Worm (Caenorhabditis elegans): ENCODE measurements around the gene arx-3.

The arx-3 gene

DNA sequence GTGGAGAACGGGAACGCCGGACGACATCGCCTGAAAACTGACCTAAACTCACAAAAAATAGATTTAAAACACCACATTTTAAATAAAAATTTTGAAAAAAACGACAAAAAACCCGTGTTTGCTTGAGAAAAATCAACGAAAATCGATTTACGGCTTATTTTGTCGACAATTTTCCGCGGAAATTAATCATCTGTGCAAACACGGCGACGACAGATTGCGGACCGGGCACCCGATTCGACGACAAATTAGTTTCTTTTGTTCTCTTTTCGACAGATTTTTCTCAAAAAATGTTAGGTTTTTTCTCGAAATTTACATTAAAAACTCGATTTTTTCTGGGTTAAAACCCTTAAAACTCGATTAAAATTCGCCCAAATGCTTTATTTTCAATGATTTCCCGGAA lies at the start of gene arx-3:
Gene arx-3 (minus strand): TSS at position 30 of the 400 bp plus-strand sequence.
- no peak for TF ChIP-seq spr-3 (GFP tag; optimal IDR thresholded peaks at IDR 0.05)
- peak; percentile 58 for TF ChIP-seq mes-2 (tag; optimal IDR thresholded peaks at IDR 0.05; ENCODE audit: poor library complexity, severe bottlenecking)
- TF ChIP-seq D1046.2 (GFP tag; IDR thresholded peaks at IDR 0.05): no peak
- TF ChIP-seq nhr-111 (GFP tag; optimal IDR thresholded peaks at IDR 0.05): no peak
- TF ChIP-seq daf-19 (GFP tag; conservative IDR thresholded peaks at IDR 0.05): no peak
- no peak for TF ChIP-seq hmg-1.1 (GFP tag; IDR thresholded peaks at IDR 0.05)
- TF ChIP-seq ztf-11 (tag; optimal IDR thresholded peaks at IDR 0.05): no peak
- TF ChIP-seq F10B5.3 (tag; optimal IDR thresholded peaks at IDR 0.05): no peak
- TF ChIP-seq dve-1 (tag; optimal IDR thresholded peaks at IDR 0.05; ENCODE audit: insufficient read depth): peak; percentile 35
- TF ChIP-seq vab-7 (GFP tag; IDR thresholded peaks at IDR 0.05): no peak
- TF ChIP-seq fos-1 (tag; optimal IDR thresholded peaks at IDR 0.05): no peak
- TF ChIP-seq F49E8.2 (tag; optimal IDR thresholded peaks at IDR 0.05; ENCODE audit: borderline replicate concordance): no peak
- no peak for TF ChIP-seq unc-39 (tag; optimal IDR thresholded peaks at IDR 0.05)
- no peak for TF ChIP-seq unc-62 (GFP tag; optimal IDR thresholded peaks at IDR 0.05 in 1 of 2)
- no peak for TF ChIP-seq unc-62 (tag; optimal IDR thresholded peaks at IDR 0.05)
- no peak for TF ChIP-seq arid-1 (GFP tag; conservative IDR thresholded peaks at IDR 0.05)
- TF ChIP-seq T26A8.4 (GFP tag; IDR thresholded peaks at IDR 0.05): no peak
- TF ChIP-seq egl-43 (GFP tag; IDR thresholded peaks at IDR 0.05): no peak
- no peak for TF ChIP-seq hlh-30 (tag; optimal IDR thresholded peaks at IDR 0.05; ENCODE audit: insufficient read depth)
- TF ChIP-seq dpl-1 (GFP tag; optimal IDR thresholded peaks at IDR 0.05): peak; percentile 54
- TF ChIP-seq rbr-2 (tag; optimal IDR thresholded peaks at IDR 0.05): no peak
- peak in 1 of 2 experiments; percentile 57 for TF ChIP-seq lsy-2 (tag; optimal IDR thresholded peaks at IDR 0.05)
- no peak for TF ChIP-seq T20F7.1 (GFP tag; optimal IDR thresholded peaks at IDR 0.05)
- TF ChIP-seq nhr-48 (tag; optimal IDR thresholded peaks at IDR 0.05): no peak
- peak; percentile 48 for TF ChIP-seq lin-38 (GFP tag; IDR thresholded peaks at IDR 0.05)
- peak; percentile 19 for TF ChIP-seq ces-1 (GFP tag; optimal IDR thresholded peaks at IDR 0.05)
- no peak for TF ChIP-seq madf-5 (GFP tag; IDR thresholded peaks at IDR 0.05)

DNA sequence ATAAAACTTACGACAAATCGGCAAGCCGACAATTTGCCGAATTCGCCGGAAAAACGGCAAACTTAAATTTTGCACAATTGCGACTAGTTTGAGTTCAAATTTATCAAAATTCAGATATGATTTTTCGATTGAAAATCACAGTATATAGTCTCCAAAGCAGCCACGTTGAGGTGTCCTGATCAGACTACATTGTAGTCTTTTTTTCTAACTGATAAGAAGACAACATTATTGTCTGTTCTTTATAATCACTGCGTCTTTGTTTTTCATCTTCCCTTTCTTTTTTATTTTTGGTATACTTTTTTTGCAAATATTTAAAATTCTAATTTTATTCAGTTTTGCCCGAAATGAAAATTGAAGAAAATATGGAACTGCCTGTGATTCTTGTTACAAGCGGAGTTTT lies 49.2 kb upstream of the arx-3 start, which contains the start of the genes cest-12 and lonp-2:
Gene cest-12 (minus strand): TSS at position 101 of the 400 bp plus-strand sequence.
Gene lonp-2 (plus strand): TSS at position 334 of the 400 bp plus-strand sequence.
- TF ChIP-seq lim-7 (GFP tag; IDR thresholded peaks at IDR 0.05): no peak
- TF ChIP-seq saeg-2 (GFP tag; IDR thresholded peaks at IDR 0.05): no peak
- peak in 1 of 2 experiments; percentile 60 for TF ChIP-seq unc-62 (GFP tag; optimal IDR thresholded peaks at IDR 0.05 in 1 of 2)
- TF ChIP-seq unc-62 (tag; optimal IDR thresholded peaks at IDR 0.05): no peak
- peak; percentile 4 for TF ChIP-seq dve-1 (tag; optimal IDR thresholded peaks at IDR 0.05; ENCODE audit: insufficient read depth)
- no peak for TF ChIP-seq T20F7.1 (GFP tag; optimal IDR thresholded peaks at IDR 0.05)

DNA sequence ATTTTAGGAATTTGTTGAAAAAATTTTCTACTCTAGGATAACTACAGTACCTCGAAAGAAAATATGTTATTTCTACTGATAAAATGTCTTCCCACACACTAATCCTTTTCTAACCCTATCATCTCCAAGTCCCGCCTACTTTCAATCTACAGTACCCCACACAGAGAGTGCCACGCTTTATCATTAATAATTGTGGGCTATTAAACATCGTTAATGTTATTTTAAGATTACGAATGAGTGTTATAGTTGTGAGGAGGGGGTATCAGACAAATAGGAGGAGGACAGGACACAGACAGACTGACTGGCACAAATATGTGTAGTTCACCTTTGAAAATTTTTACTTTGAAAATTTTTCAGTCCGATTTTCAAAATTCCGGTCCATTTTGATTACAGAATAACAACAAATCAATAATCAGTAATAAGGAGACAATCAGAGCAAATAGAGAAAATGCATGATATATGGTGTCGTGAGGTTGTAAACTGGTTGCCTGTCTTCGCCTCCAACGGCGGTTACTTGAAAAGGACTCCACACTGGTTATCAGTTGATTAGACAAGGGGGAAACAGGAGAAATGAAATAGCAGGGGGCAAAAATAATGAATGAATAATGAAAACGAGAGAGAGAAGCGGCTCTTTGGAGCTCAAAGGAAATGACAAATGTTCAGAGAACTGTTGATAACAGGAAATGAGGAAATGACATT lies 36.0 kb upstream of the arx-3 start:
- TF ChIP-seq lim-7 (GFP tag; IDR thresholded peaks at IDR 0.05) (no peak), pqm-1 (tag; optimal IDR thresholded peaks at IDR 0.05) (peak; percentile 62), dmd-6 (GFP tag; IDR thresholded peaks at IDR 0.05) (no peak), ztf-7 (tag; optimal IDR thresholded peaks at IDR 0.05) (no peak), nhr-41 (GFP tag; IDR thresholded peaks at IDR 0.05) (no peak), R02D3.7 (tag; optimal IDR thresholded peaks at IDR 0.05) (no peak), mxl-2 (GFP tag; conservative IDR thresholded peaks at IDR 0.05) (no peak), php-3 (GFP tag; IDR thresholded peaks at IDR 0.05) (peak; percentile 76), nhr-28 (tag; optimal IDR thresholded peaks at IDR 0.05) (peak; percentile 37), ceh-32 (tag; optimal IDR thresholded peaks at IDR 0.05; ENCODE audit: poor library complexity) (no peak), sdz-12 (GFP tag; optimal IDR thresholded peaks at IDR 0.05) (no peak), daf-16 (GFP tag; optimal IDR thresholded peaks at IDR 0.05) (no peak), daf-16 (tag; optimal IDR thresholded peaks at IDR 0.05) (peak; percentile 58), daf-19 (GFP tag; conservative IDR thresholded peaks at IDR 0.05) (no peak), cey-2 (tag; optimal IDR thresholded peaks at IDR 0.05; ENCODE audit: borderline replicate concordance, insufficient read depth) (no peak), hlh-11 (tag; optimal IDR thresholded peaks at IDR 0.05) (no peak), F10B5.3 (tag; optimal IDR thresholded peaks at IDR 0.05) (no peak), F37D6.2 (tag; optimal IDR thresholded peaks at IDR 0.05) (no peak), ZK337.2 (GFP tag; IDR thresholded peaks at IDR 0.05) (no peak), dve-1 (tag; optimal IDR thresholded peaks at IDR 0.05; ENCODE audit: insufficient read depth) (peak; percentile 51), unc-62 (GFP tag; optimal IDR thresholded peaks at IDR 0.05 in 1 of 2) (peak in 1 of 2 experiments; percentile 31), unc-62 (tag; optimal IDR thresholded peaks at IDR 0.05) (no peak), mep-1 (tag; optimal IDR thresholded peaks at IDR 0.05) (no peak), ztf-11 (tag; optimal IDR thresholded peaks at IDR 0.05) (no peak)

All from whole organism, L4 larva.